Fruit fly (Drosophila melanogaster) Kc167 (cell line): ENCODE data around the gene spz4.

Source experiments
- Myc ChIP-seq: fragments of >200 bp; optimal IDR thresholded peaks from 2 replicates; lab custom pipeline; 2017; ENCODE audit warnings: missing external identifiers
- Sin3A ChIP-seq: fragments of >200 bp; optimal IDR thresholded peaks from 2 replicates; lab custom pipeline; 2018; ENCODE audit warnings: missing external identifiers
- h ChIP-seq: fragments of >200 bp; optimal IDR thresholded peaks from 3 replicates; lab custom pipeline; 2018; ENCODE audit warnings: missing external identifiers
- insv ChIP-seq: fragments of >200 bp; optimal IDR thresholded peaks from 3 replicates; lab custom pipeline; 2018; ENCODE audit warnings: missing external identifiers
- psq ChIP-seq: fragments of >200 bp; optimal IDR thresholded peaks from 2 replicates; lab custom pipeline; 2017; ENCODE audit warnings: missing external identifiers
- ttk ChIP-seq: sonication (Bioruptor generic); optimal IDR thresholded peaks from 2 replicates; lab custom pipeline; 2017; ENCODE audit warnings: missing external identifiers

The spz4 gene

DNA sequence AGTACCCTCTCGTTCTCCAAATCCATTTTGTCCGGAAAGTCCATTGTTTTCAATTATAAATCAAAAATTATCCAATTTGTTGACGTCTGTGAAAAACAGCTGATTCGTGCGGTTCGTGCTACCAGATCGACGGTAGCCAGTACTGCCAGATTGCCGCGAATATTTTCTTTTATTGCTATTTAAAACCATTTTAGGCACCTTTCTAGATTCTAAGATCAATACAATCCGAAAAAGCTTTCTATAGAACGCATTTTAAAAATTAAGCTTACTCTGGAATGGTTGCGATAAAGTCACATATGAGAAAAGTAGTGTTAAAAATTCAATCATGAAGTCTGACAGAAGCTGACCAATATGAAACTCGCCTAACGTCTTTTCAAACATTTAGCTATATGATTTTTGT lies 2.7 kb upstream of the spz4 start, which contains the start of gene Cog8:
Gene Cog8 (minus strand): TSS at position 110 of the 400 bp plus-strand sequence.
- no peak for TF ChIP-seq psq (lab: Kevin White, UChicago)
- no peak for TF ChIP-seq h (lab: Kevin White, UChicago)
- TF ChIP-seq insv (lab: Kevin White, UChicago) = no peak
- no peak for TF ChIP-seq ttk (lab: Kevin White, UChicago)
- TF ChIP-seq Sin3A (lab: Kevin White, UChicago) = no peak
- TF ChIP-seq Myc (lab: Kevin White, UChicago) = no peak

DNA sequence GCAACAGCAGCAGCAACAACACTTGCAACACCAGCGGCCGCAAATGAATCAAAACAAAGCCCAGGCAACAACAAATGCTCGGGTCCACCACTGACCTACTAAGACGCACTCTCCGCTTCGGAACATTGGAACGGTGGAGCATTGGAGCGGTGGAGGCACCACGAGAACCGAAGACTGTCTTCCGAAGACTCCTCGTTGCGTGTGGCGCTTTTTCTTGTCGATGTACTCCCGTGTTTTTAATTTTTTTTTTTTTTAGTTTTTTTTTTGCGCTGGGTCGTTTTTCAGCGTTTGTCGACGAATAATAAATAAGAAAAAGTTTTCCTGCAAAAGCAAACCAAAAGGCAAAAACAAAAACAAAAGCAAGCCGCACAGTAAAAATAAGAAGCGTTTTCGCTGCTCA lies 866 bp upstream of the spz4 start:
- TF ChIP-seq ttk (lab: Kevin White, UChicago) = no peak
- TF ChIP-seq h (lab: Kevin White, UChicago) = no peak
- TF ChIP-seq Myc (lab: Kevin White, UChicago) = no peak
- TF ChIP-seq insv (lab: Kevin White, UChicago) = no peak
- no peak for TF ChIP-seq psq (lab: Kevin White, UChicago)
- TF ChIP-seq Sin3A (lab: Kevin White, UChicago) = no peak

DNA sequence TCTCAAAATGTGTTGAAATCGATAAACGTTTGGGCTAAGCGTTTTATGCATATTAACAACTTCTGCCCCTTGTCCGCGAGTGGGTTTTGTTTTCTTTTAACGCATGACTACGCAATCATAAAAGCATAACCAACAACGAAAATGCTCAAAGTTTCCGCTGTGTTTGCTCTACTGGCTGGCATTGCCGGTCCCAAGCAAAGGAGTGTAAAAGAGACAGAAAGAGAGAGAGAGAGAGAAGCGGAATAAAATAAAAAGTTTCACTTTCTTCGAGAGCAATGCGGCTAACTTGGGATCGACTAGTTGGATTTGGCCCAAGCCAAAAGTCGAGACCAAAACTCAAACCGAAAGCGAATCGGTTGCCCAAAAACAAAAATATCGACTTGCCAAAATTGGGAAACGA lies 1.2 kb downstream of the spz4 start:
- TF ChIP-seq psq (lab: Kevin White, UChicago) (no peak), h (lab: Kevin White, UChicago) (no peak), ttk (lab: Kevin White, UChicago) (no peak)

DNA sequence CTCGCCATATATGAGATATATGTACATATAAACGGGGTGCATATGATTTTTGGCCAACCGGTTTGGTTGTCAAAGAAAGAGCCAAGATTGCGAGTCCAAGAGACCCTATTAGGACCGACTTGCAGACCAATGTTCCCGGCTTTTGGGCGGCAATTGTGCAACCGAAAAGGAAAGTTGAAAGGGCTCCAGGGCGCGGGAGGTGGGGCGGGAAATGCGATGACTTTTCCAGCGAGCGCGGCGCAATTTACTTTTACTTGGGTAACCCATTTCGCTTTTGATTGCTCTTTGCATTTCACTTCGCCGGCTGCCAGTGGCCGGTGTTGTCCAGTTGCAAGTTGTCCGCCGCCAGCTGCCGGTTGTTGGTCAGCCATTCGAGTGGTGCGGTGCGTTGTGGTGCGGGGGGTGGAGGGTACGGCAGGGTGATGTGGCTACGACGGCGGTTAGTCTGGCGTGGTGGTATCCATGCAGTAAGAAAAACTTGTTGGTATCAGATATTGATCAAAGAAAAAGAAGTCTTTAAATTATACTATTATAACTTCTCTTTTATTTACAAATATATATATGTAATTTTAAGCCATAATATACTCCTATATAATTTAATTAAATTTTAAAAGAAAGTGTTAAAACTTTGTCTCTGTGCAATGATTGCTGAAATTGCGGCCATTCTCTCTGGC lies 3.5 kb downstream of the spz4 start:
- TF ChIP-seq h (lab: Kevin White, UChicago) = no peak
- no peak for TF ChIP-seq ttk (lab: Kevin White, UChicago)
- TF ChIP-seq psq (lab: Kevin White, UChicago) = no peak

DNA sequence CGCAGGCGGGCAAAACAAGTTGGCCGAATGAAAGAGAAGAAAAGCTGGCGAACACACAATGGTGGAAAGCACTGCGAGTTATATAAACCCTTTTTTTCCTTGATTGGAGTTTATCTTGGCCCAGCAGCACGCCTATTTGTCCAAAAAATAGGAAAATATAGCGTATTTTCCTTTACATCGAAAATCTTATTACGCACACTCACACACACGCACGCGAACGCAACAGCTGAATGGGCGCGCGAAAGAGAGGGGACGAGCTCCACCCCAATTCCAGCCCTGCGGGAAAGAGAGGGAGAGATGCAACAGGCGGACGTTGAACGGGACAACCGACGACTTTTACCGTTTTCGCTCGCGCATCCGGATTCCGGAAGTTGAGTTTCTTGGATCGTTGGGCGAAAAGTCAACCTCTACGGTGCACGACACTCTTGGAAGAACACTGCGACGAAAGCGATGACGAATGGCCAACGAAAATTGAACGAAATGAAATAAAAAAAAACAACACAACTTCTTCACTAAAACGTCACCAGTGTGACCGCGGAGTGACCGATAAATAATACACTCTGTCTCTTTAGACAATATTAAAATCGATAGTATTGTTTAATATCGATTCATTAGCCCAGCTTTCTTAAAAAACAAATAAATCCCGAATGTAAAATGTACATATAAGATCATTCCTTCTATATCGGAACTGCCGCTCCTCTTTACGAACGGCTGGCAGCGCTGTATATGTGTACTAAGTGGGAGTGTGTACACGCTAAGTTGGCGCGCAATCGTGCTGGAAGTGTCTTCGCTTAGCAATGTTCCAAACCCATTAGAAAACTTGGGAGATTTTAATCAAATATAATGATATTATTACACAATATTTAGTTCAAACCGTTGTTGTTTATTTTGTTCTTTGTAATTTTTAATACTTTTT lies 15.3 kb downstream of the spz4 start, which contains the start of the genes Dlg5 and CG4970:
Gene Dlg5 (minus strand): TSS at position 556 of the 916 bp plus-strand sequence.
Gene CG4970 (plus strand): TSS at position 866 of the 916 bp plus-strand sequence.
- TF ChIP-seq ttk (lab: Kevin White, UChicago) = no peak
- TF ChIP-seq Myc (lab: Kevin White, UChicago) = no peak
- TF ChIP-seq h (lab: Kevin White, UChicago) = no peak
- TF ChIP-seq psq (lab: Kevin White, UChicago) = no peak
- TF ChIP-seq Sin3A (lab: Kevin White, UChicago) = no peak
- TF ChIP-seq insv (lab: Kevin White, UChicago) = no peak

DNA sequence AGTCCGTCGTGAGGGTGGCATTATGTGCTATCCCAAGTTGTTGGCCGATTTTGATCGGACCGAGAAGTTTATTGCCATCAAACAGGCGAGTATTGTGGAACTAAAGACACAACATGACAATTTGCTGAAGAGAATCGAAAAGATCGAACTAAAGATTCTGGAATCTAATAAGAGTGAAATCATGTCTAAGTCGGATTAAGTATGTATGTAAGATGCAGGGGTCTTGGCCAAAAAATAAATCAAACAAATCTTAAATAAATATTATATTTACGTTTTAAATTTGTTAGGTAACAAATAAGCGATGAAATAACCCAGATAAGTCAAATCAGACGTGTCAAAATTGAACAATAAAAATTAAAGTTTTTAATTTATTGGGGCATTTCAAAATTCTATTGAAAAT lies 18.0 kb downstream of the spz4 start, which contains the start of gene CG14929:
Gene CG14929 (plus strand): TSS at position 301 of the 400 bp plus-strand sequence.
- TF ChIP-seq h (lab: Kevin White, UChicago) (no peak), Myc (lab: Kevin White, UChicago) (no peak), Sin3A (lab: Kevin White, UChicago) (no peak), ttk (lab: Kevin White, UChicago) (no peak), insv (lab: Kevin White, UChicago) (no peak), psq (lab: Kevin White, UChicago) (no peak)

DNA sequence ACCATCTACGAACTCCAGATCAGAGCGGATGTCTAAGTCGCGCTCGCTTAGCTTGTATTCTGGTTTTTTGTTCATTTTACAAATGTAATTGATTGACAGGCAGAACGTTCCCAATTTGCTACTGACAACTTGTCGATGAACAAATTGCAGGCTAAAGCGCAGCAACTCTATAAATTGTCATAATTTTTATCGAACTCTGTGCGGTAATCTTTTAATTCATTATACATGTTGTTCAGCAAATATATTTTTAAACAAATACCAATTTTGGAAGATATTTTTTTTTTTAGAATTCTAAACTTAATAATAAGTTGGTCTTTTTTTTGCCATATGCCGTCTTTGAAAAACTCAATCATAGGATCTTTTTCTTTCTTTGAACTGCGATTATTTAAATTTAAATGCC lies 19.7 kb downstream of the spz4 start, which contains the start of gene CG14930:
Gene CG14930 (minus strand): TSS at position 101 of the 400 bp plus-strand sequence.
- TF ChIP-seq Myc (lab: Kevin White, UChicago) = no peak

DNA sequence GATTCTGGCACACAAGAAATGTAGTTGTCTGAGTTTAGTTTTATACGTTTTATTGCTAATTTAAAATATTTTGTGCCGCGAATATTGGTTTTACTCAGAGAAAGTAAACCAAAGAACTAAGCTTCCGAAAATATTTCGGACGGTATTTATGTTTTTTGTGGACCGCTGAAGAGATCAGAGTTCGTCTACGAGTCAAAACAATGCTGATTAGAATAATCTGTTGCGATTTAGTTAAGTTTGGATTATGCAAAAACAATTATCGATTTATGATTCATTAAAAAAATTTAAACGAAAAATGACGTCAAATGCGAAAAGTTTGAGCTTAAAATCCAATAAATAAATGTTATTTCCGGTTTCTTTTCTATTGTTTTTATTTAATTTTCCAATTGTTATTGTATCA lies 21.2 kb downstream of the spz4 start, which contains the start of gene CG43153:
Gene CG43153 (minus strand): TSS at position 101 of the 400 bp plus-strand sequence.
- TF ChIP-seq insv (lab: Kevin White, UChicago) (no peak), Sin3A (lab: Kevin White, UChicago) (no peak), psq (lab: Kevin White, UChicago) (no peak), ttk (lab: Kevin White, UChicago) (no peak), Myc (lab: Kevin White, UChicago) (no peak), h (lab: Kevin White, UChicago) (no peak)

DNA sequence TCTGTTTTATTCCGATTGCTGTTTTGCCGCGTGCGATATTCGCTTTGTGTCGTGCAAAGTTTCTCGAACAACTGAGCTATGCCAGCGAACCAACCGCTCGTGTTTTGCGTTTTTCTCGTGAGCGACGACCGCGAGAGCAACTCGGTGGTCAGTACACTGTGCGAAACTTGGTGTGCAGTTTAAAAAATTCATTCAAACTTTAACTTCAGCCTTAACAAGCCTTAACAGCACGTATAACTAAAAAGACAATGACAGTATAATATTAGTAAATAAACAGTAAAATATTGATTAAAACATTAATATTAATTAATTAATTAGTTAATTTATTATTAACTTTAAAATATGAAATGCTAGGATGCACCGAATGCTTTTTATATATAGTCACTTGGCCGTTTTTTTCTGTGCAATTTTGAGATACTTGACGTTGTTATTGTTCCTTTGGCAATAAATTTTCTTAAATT lies 26.6 kb downstream of the spz4 start, which contains the start of gene CG31705:
Gene CG31705 (minus strand): TSS at position 77 of the 461 bp plus-strand sequence.
- TF ChIP-seq insv (lab: Kevin White, UChicago) = no peak
- TF ChIP-seq Sin3A (lab: Kevin White, UChicago) = no peak
- TF ChIP-seq h (lab: Kevin White, UChicago) = no peak
- TF ChIP-seq Myc (lab: Kevin White, UChicago) = no peak
- no peak for TF ChIP-seq psq (lab: Kevin White, UChicago)
- TF ChIP-seq ttk (lab: Kevin White, UChicago) = no peak

DNA sequence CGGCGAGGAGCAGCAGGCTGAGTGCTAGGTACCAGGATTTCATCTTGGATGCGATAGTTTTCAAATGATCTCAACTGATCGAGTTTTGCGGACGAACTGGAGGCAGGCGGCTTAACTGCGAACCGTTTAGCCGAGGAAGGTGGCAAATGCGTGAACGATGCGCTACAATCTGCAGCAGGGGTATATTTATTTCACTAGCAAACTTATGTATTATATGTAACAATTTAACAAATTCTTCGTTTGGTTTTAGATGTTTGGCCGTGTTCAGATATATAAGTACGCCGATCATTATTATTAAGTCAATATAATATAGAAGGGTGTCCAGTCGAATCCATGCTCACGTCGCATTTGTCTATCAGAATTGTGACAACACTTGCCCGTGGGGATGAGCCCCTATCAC lies 29.4 kb downstream of the spz4 start, which contains the start of gene CG31706:
Gene CG31706 (minus strand): TSS at position 101 of the 400 bp plus-strand sequence.
- TF ChIP-seq insv (lab: Kevin White, UChicago) (no peak), psq (lab: Kevin White, UChicago) (no peak)

DNA sequence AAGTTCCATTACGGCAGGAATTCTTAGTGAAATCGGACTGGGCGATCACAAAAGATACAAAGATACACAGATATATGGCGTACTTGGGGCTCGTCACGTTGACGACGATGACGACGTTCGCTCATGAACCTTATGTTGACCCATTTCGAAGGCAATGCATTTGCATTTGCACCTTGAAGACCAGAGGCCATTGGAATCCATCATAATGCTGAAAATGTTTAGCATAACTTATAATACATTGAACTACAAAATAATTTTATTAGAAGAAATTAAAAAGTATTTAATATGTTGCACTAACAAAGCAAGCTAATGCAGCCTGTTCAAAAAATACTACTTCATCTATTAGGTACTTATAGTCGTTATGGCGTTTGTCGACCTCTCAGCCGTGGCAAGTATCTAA lies 30.0 kb downstream of the spz4 start, which contains the start of gene CG34162:
Gene CG34162 (plus strand): TSS at position 301 of the 400 bp plus-strand sequence.
- no peak for TF ChIP-seq Sin3A (lab: Kevin White, UChicago)
- TF ChIP-seq insv (lab: Kevin White, UChicago) = no peak
- no peak for TF ChIP-seq h (lab: Kevin White, UChicago)
- no peak for TF ChIP-seq ttk (lab: Kevin White, UChicago)
- TF ChIP-seq psq (lab: Kevin White, UChicago) = no peak
- TF ChIP-seq Myc (lab: Kevin White, UChicago) = no peak
